Worm (Caenorhabditis elegans) whole organism, L4/young adult: ENCODE measurements around the gene col-109.

Source experiments
- W03F9.2 ChIP-seq: fragments of 150-350 bp; optimal IDR thresholded peaks from 2 replicates; lab custom pipeline; 2014; ENCODE audit warnings: missing biosample characterization, missing genetic modification characterization
- dao-5 ChIP-seq: sonication (generic microtip); optimal IDR thresholded peaks from 2 replicates; lab custom pipeline; 2016; ENCODE audit warnings: missing genotype, missing genetic modification characterization, moderate library complexity, missing compliant biosample characterization
- him-1 ChIP-seq: sonication (generic microtip); optimal IDR thresholded peaks from 2 replicates; lab custom pipeline; 2016; ENCODE audit warnings: missing genotype, missing genetic modification reagents, missing genetic modification characterization, missing compliant biosample characterization

- no peak for TF ChIP-seq dao-5
- TF ChIP-seq W03F9.2 (tag; lab: Kevin White, UChicago), result no peak
- TF ChIP-seq him-1 (tag; lab: Kevin White, UChicago), result no peak
Measured at ce11 chrIV:1846451-1846850, 26.4 kb upstream of the col-109 start.
